Worm (Caenorhabditis elegans) whole organism, L2 larva: ENCODE results near the gene oac-55.

Experiments
- R02D3.7 ChIP-seq: fragments of 150-350 bp; optimal IDR thresholded peaks from 2 replicates; lab custom pipeline; 2014; ENCODE audit warnings: missing biosample characterization, missing genetic modification characterization
- nhr-10 ChIP-seq: sonication (generic microtip); optimal IDR thresholded peaks from 2 replicates; lab custom pipeline; 2017; ENCODE audit warnings: missing biosample characterization, missing genetic modification characterization
- unc-39 ChIP-seq: fragments of 150-350 bp; optimal IDR thresholded peaks from 2 replicates; lab custom pipeline; 2014; ENCODE audit warnings: missing biosample characterization, missing genetic modification characterization
- ztf-11 ChIP-seq: sonication (generic microtip); optimal IDR thresholded peaks from 2 replicates; lab custom pipeline; 2017; ENCODE audit warnings: missing biosample characterization, missing genetic modification characterization

DNA sequence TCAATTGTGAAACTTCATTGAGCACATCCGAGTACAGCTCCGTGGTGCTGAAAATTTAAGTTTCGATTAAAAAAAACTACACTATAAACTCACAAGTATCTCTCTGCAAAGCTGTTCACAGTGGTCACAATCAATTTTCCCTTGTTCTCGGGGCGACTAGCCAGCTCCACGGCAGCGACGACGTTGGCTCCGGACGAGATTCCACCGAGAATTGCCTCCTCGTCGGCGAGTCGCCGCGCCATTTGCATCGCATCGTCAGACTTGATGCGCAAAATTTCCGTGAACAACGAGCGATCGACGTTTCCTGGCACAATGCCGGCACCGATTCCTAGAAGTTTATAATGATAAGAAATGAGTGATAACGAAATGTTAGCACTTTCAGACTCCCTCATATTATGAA, 13.7 kb downstream of the oac-55 start:
- TF ChIP-seq nhr-10 (tag; lab: Kevin White, UChicago) = no peak
- no peak for TF ChIP-seq ztf-11 (tag; lab: Kevin White, UChicago)
- no peak for TF ChIP-seq unc-39 (tag; lab: Kevin White, UChicago)
- TF ChIP-seq R02D3.7 (tag; lab: Kevin White, UChicago) = no peak
